Worm (Caenorhabditis elegans): ENCODE results near the gene F42A6.1.
A peak's percentile ranks its signal among the peaks of the same experiment; 100 is the strongest.

The F42A6.1 gene

ce11 chrIV:3352019-3352418 lies 2.8 kb upstream of the F42A6.1 start:
- TF ChIP-seq sem-4 (tag; optimal IDR thresholded peaks at IDR 0.05) (no peak), blmp-1 (tag; optimal IDR thresholded peaks at IDR 0.05; ENCODE audit: insufficient read depth) (peak; percentile 58)

- TF ChIP-seq sma-9 (GFP tag; optimal IDR thresholded peaks at IDR 0.05) (no peak), sma-9 (tag; optimal IDR thresholded peaks at IDR 0.05) (no peak), mdl-1 (tag; optimal IDR thresholded peaks at IDR 0.05) (no peak), Y55F3AM.14 (GFP tag; optimal IDR thresholded peaks at IDR 0.05) (no peak), blmp-1 (tag; optimal IDR thresholded peaks at IDR 0.05; ENCODE audit: insufficient read depth) (no peak), sma-3 (GFP tag; optimal IDR thresholded peaks at IDR 0.05) (no peak), nhr-237 (tag; optimal IDR thresholded peaks at IDR 0.05) (no peak), unc-55 (GFP tag; optimal IDR thresholded peaks at IDR 0.05) (no peak), mbf-1 (tag; optimal IDR thresholded peaks at IDR 0.05) (no peak), peb-1 (tag; optimal IDR thresholded peaks at IDR 0.05) (no peak), C34F6.9 (tag; optimal IDR thresholded peaks at IDR 0.05) (no peak), lsy-2 (tag; optimal IDR thresholded peaks at IDR 0.05) (no peak), skn-1 (tag; optimal IDR thresholded peaks at IDR 0.05) (no peak), snpc-4 (tag; optimal IDR thresholded peaks at IDR 0.05) (no peak), unc-39 (tag; optimal IDR thresholded peaks at IDR 0.05) (no peak), fos-1 (tag; optimal IDR thresholded peaks at IDR 0.05) (no peak), alr-1 (tag; optimal IDR thresholded peaks at IDR 0.05) (no peak), R02D3.7 (tag; optimal IDR thresholded peaks at IDR 0.05) (no peak), elt-3 (tag; optimal IDR thresholded peaks at IDR 0.05) (no peak), lin-11 (tag; optimal IDR thresholded peaks at IDR 0.05) (no peak), ceh-82 (tag; optimal IDR thresholded peaks at IDR 0.05) (no peak)
Observed at ce11 chrIV:3363221-3363620, 8.4 kb downstream of the F42A6.1 start, which contains the start of gene Y55H10A.2. TSS of gene Y55H10A.2 (plus strand) at chrIV:3363521.

DNA sequence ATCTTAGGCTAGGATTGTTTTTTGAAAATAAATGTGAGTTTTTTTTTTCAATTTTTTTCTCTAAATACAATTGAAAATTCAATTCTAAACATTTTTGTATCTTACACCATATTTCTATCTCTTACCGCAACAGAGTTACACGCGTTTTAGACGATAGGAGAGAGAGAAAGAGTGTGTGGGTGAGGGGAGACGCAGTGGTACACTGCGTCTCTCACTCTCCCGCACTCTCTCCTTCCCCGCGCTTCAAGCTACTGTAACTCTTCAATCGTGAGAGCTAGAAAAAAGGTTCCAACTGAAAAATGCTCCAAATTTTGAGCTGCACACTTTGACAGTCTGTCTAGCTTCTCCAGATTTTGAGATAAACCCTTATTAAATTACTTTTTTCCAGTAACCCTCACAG lies 8.9 kb downstream of the F42A6.1 start:
- TF ChIP-seq C34F6.9 (tag; optimal IDR thresholded peaks at IDR 0.05) (no peak), zag-1 (tag; optimal IDR thresholded peaks at IDR 0.05) (no peak), mdl-1 (tag; optimal IDR thresholded peaks at IDR 0.05) (no peak), mbf-1 (tag; optimal IDR thresholded peaks at IDR 0.05) (no peak), ceh-82 (tag; optimal IDR thresholded peaks at IDR 0.05) (no peak), fos-1 (tag; optimal IDR thresholded peaks at IDR 0.05) (no peak), nhr-21 (tag; optimal IDR thresholded peaks at IDR 0.05) (no peak), snpc-4 (tag; optimal IDR thresholded peaks at IDR 0.05) (no peak), mab-5 (tag; optimal IDR thresholded peaks at IDR 0.05) (no peak), sem-4 (tag; optimal IDR thresholded peaks at IDR 0.05) (no peak), nhr-6 (tag; optimal IDR thresholded peaks at IDR 0.05) (no peak), alr-1 (tag; optimal IDR thresholded peaks at IDR 0.05) (no peak)

DNA sequence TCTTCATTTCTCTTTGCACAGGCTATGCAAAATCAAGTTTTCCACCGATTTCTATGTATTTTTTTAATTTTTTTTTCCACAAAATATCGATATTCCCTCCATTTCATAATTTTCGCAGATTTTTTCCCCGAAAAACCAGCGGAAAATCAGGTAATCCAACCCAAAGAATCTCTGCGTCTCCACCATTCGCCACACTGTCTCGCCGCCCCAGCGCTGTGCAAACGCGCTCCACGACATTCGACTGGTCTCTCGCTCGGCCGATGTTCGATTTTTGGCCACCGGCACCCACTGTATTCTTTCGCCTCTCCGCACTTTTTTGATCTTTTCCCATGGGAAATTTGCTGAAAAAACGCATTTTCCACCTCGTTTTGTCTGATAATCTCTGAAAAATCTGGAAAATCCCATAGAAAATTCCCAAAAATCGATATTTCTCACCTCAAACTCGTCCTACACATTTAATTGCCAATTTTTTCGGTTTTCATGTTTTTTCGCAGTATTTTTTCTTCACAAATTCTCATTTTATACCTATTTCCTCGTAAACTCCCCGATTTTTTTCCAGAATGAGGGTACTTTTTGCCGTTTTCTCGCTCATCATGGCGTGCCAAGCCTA lies 13.9 kb downstream of the F42A6.1 start, which contains the start of gene vha-19:
Gene vha-19, plus strand, starts transcription at position 560 of the 610 bp plus-strand sequence.
- TF ChIP-seq ztf-4 (tag; optimal IDR thresholded peaks at IDR 0.05) (no peak), zag-1 (tag; optimal IDR thresholded peaks at IDR 0.05) (no peak), ztf-11 (tag; optimal IDR thresholded peaks at IDR 0.05) (no peak), ZK546.5 (tag; optimal IDR thresholded peaks at IDR 0.05) (no peak), mab-5 (tag; optimal IDR thresholded peaks at IDR 0.05) (no peak), nhr-6 (tag; optimal IDR thresholded peaks at IDR 0.05) (no peak), lin-39 (tag; optimal IDR thresholded peaks at IDR 0.05) (no peak), ztf-1 (GFP tag; conservative IDR thresholded peaks at IDR 0.05) (no peak), ceh-16 (tag; optimal IDR thresholded peaks at IDR 0.05) (no peak), nhr-237 (tag; optimal IDR thresholded peaks at IDR 0.05) (no peak), F13H6.1 (tag; optimal IDR thresholded peaks at IDR 0.05) (no peak), nhr-77 (tag; optimal IDR thresholded peaks at IDR 0.05) (no peak), unc-55 (GFP tag; optimal IDR thresholded peaks at IDR 0.05) (peak; percentile 34), nhr-11 (tag; optimal IDR thresholded peaks at IDR 0.05) (no peak), lsy-2 (tag; optimal IDR thresholded peaks at IDR 0.05) (peak in 1 of 2 experiments; percentile 42), lin-13 (GFP tag; optimal IDR thresholded peaks at IDR 0.05) (no peak), peb-1 (tag; optimal IDR thresholded peaks at IDR 0.05) (no peak), fos-1 (tag; optimal IDR thresholded peaks at IDR 0.05) (peak; percentile 8), elt-1 (tag; optimal IDR thresholded peaks at IDR 0.05) (no peak), nhr-21 (tag; optimal IDR thresholded peaks at IDR 0.05) (no peak), nhr-25 (tag; optimal IDR thresholded peaks at IDR 0.05) (no peak), lin-11 (tag; optimal IDR thresholded peaks at IDR 0.05) (no peak), crh-2 (tag; optimal IDR thresholded peaks at IDR 0.05) (peak; percentile 20), nhr-12 (tag; optimal IDR thresholded peaks at IDR 0.05) (no peak), snpc-4 (tag; optimal IDR thresholded peaks at IDR 0.05) (no peak), unc-39 (tag; optimal IDR thresholded peaks at IDR 0.05) (no peak), skn-1 (tag; optimal IDR thresholded peaks at IDR 0.05) (no peak), aly-2 (tag; optimal IDR thresholded peaks at IDR 0.05) (no peak), elt-3 (tag; optimal IDR thresholded peaks at IDR 0.05) (no peak), Y55F3AM.14 (GFP tag; optimal IDR thresholded peaks at IDR 0.05) (no peak), mdl-1 (tag; optimal IDR thresholded peaks at IDR 0.05) (no peak), nhr-10 (tag; optimal IDR thresholded peaks at IDR 0.05) (no peak), mbf-1 (tag; optimal IDR thresholded peaks at IDR 0.05) (no peak), C34F6.9 (tag; optimal IDR thresholded peaks at IDR 0.05) (peak; percentile 11), ama-1 (optimal IDR thresholded peaks at IDR 0.05) (no peak), R02D3.7 (tag; optimal IDR thresholded peaks at IDR 0.05) (no peak), dmd-4 (tag; optimal IDR thresholded peaks at IDR 0.05) (no peak), unc-62 (GFP tag; optimal IDR thresholded peaks at IDR 0.05) (no peak), sem-4 (tag; optimal IDR thresholded peaks at IDR 0.05) (no peak)

All from whole organism, L2 larva.